Worm (Caenorhabditis elegans) whole organism, L3 larva: ENCODE results near the gene clec-42.

Source experiments
- R02D3.7 ChIP-seq: fragments of 150-350 bp; optimal IDR thresholded peaks from 2 replicates; lab custom pipeline; 2014; ENCODE audit warnings: missing biosample characterization, missing genetic modification characterization
- ceh-82 ChIP-seq: fragments of 150-350 bp; optimal IDR thresholded peaks from 2 replicates; lab custom pipeline; 2014; ENCODE audit warnings: missing biosample characterization, missing genetic modification characterization
- daf-12 ChIP-seq: fragments of 150-350 bp; optimal IDR thresholded peaks from 2 replicates; lab custom pipeline; 2014; ENCODE audit warnings: missing biosample characterization, missing genetic modification reagents, missing genetic modification characterization
- elt-2 ChIP-seq: sonication (generic microtip); optimal IDR thresholded peaks from 2 replicates; lab custom pipeline; 2016; ENCODE audit warnings: missing genetic modification reagents, mild to moderate bottlenecking, missing genetic modification characterization, missing compliant biosample characterization
- lin-39 ChIP-seq: fragments of 150-350 bp; optimal IDR thresholded peaks from 2 replicates; lab custom pipeline; 2018; ENCODE audit warnings: missing biosample characterization, missing genetic modification reagents, missing genetic modification characterization
- nfya-1 ChIP-seq: sonication (generic microtip); optimal IDR thresholded peaks from 2 replicates; lab custom pipeline; 2017; ENCODE audit warnings: missing genetic modification characterization, mild to moderate bottlenecking, missing compliant biosample characterization, antibody characterized with exemption, moderate library complexity; ENCODE audit not compliant: insufficient read depth
- nhr-11 ChIP-seq: fragments of 150-350 bp; optimal IDR thresholded peaks from 2 replicates; lab custom pipeline; 2014; ENCODE audit warnings: missing biosample characterization, missing genetic modification characterization
- pha-4 ChIP-seq: fragments of 150-350 bp; optimal IDR thresholded peaks from 2 replicates; lab custom pipeline; 2014; ENCODE audit warnings: missing biosample characterization, missing genetic modification reagents, missing genetic modification characterization
- pqm-1 ChIP-seq: fragments of 150-350 bp; optimal IDR thresholded peaks from 2 replicates; lab custom pipeline; 2017; ENCODE audit warnings: missing biosample characterization, missing genetic modification characterization, inconsistent platforms
- snpc-4 ChIP-seq: fragments of 150-350 bp; optimal IDR thresholded peaks from 2 replicates; lab custom pipeline; 2014; ENCODE audit warnings: missing biosample characterization, missing genetic modification characterization
- tbx-2 ChIP-seq: sonication (generic microtip); optimal IDR thresholded peaks from 2 replicates; lab custom pipeline; 2016; ENCODE audit warnings: mild to moderate bottlenecking, missing genetic modification characterization, missing compliant biosample characterization
- ztf-4 ChIP-seq: fragments of 150-350 bp; optimal IDR thresholded peaks from 2 replicates; lab custom pipeline; 2014; ENCODE audit warnings: missing biosample characterization, missing genetic modification characterization

The clec-42 gene

DNA sequence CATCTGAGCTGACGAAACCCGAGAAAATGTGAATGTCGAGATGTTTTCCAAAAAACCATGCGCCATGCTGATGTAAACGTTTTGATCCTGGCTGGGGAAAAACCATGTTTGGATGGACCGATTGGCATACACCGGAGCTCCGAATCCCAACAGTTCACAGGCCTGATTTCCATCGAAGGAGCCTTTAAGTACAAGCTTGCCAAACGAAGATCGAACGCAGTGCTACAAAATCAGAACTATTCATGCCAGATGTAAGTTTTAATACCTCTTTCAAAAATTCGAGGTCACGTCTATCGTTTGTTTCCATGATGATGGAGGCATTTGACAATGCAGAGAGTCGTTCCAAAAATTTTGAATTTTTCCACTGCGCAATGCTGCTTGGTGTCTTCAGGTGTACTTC, 44.6 kb downstream of the clec-42 start:
- no peak for TF ChIP-seq lin-39 (tag; lab: Kevin White, UChicago)
- no peak for TF ChIP-seq tbx-2 (tag; lab: Kevin White, UChicago)

DNA sequence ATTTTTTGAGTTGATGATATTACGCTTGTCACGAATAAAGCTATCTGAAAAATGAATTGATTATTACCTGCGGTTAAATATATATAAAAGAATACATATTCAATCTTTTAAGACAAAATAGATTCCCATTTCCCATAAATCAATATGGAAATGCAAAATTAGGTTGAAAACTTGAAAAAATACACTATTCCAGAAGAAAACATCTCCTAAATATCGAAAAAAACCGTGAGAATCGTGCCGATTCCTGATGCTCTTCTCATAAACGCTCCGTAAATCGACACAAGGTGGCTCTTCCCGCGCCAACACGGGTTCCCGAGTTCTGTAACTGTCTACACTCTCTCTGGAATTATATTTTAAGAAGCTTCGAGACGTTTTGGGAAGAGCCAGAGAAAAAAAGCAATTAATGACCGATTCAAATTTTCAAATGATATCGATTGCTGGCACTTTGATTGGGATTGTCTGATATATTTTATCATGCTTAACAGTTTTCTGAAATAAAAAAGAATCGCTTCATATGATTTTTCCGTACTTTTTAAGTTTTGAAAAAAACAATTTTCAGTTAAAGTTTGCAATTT, 45.6 kb downstream of the clec-42 start, which contains the start of gene R10E8.3:
Gene R10E8.3 (minus strand): TSS at position 51 of the 575 bp plus-strand sequence.
- TF ChIP-seq elt-2 (tag; lab: Kevin White, UChicago): peak; percentile 53
- no peak for TF ChIP-seq daf-12
- peak; percentile 43 for TF ChIP-seq pqm-1
- TF ChIP-seq, all 47 proteins: peak for 2

DNA sequence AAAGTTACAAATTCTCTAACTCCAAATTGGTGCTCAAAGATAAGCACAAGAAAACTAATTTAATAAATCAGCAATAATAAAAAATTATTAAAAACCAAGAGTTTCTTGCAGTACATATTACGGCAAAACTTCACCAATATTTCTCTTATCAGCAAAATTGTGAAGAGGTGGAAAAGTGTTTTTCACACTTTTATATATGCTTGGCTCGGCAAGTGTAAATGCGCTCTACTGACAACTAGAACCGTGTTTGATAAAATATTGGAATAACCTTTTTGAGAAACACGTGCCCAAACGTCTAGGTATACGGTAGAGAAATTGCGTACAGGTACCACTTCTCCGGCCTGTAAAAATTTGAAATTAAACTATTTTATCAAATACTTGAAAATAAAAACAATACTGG, 50.1 kb downstream of the clec-42 start, which contains the start of gene R10E8.8:
Gene R10E8.8 (minus strand): TSS at position 343 of the 400 bp plus-strand sequence.
- TF ChIP-seq elt-2 (tag; lab: Kevin White, UChicago) (peak; percentile 87), pqm-1 (peak; percentile 72), nfya-1 (tag; lab: Kevin White, UChicago) (peak; percentile 17), pha-4 (tag; lab: Kevin White, UChicago) (peak; percentile 17), nhr-11 (tag; lab: Kevin White, UChicago) (no peak)
- TF ChIP-seq, all 47 proteins: peak for 4

DNA sequence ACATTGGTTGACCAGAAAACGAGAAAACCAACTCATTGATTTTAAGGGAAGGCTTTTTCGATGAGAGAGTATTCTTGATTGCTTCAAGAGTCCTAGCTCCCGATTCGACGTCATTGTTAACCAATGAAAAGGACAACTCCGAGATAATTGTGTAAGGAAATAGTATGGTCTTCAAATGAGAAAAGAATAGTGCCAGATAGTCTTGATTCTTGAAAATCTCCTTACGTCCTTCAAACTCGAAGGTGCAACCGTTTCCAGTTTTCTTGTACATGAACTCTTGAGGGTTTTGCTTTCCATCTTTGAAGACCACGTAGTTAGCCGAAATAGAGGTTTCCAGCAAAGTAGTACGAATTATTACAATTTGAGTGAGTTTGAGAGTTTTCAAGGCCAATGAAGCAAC, 52.0 kb downstream of the clec-42 start:
- TF ChIP-seq R02D3.7 (tag; lab: Kevin White, UChicago): no peak
- TF ChIP-seq tbx-2 (tag; lab: Kevin White, UChicago): no peak
- no peak for TF ChIP-seq ceh-82
- no peak for TF ChIP-seq snpc-4 (tag; lab: Kevin White, UChicago)
- no peak for TF ChIP-seq elt-2 (tag; lab: Kevin White, UChicago)
- no peak for TF ChIP-seq ztf-4 (tag; lab: Kevin White, UChicago)
